Worm (Caenorhabditis elegans): ENCODE measurements around the gene top-2.
A peak's percentile ranks its signal among the peaks of the same experiment; 100 is the strongest.

Gene top-2

DNA sequence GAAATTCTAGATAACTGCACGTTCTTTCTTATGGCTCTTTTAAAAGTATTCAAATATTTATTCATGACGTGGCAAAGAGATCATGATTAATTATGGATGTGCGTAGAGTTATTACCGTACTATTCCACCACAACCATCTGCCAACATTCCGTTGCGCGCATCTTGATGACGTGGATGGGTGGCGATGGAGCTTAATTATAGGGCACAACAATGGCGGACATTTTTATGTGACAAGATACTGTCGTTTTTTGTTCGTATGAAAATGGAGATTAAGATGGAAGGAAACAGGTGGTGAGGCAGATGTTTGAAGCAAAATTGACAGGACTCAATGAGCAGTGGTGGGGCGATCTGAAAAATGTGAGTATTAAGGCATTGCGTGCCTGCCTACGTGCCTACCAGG lies 12.8 kb downstream of the top-2 start:
- no peak for TF ChIP-seq Y5F2A.4 (GFP tag; optimal IDR thresholded peaks at IDR 0.05)
- no peak for TF ChIP-seq madf-5 (GFP tag; IDR thresholded peaks at IDR 0.05)
- TF ChIP-seq daf-12 (tag; optimal IDR thresholded peaks at IDR 0.05): no peak
- no peak for TF ChIP-seq snpc-1.2 (GFP tag; IDR thresholded peaks at IDR 0.05)
- no peak for TF ChIP-seq attf-4 (tag; optimal IDR thresholded peaks at IDR 0.05)
- peak in 1 of 2 experiments; percentile 14 for TF ChIP-seq unc-62 (GFP tag; optimal IDR thresholded peaks at IDR 0.05 in 1 of 2)
- no peak for TF ChIP-seq unc-62 (tag; optimal IDR thresholded peaks at IDR 0.05)
- TF ChIP-seq zfp-2 (tag; optimal IDR thresholded peaks at IDR 0.05): no peak

DNA sequence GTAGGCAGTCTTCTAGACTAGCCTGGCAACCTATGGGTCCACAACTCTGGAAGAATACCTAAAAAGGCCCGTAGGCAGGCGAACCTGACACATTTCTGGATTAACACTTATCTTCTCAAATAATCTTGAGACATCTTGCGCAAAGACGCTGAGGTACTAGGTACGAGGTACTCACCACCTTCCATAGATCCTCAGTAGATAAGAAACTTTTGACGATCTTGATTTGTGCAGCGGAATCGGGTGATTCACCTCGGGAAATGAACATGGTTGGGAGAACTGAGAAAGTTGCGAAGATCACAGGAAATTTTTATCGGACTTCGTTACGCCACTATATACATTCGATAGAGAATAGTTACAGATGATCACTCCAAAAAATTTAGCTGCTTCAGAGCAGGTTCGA lies 13.2 kb downstream of the top-2 start:
- TF ChIP-seq vab-7 (GFP tag; IDR thresholded peaks at IDR 0.05): no peak

DNA sequence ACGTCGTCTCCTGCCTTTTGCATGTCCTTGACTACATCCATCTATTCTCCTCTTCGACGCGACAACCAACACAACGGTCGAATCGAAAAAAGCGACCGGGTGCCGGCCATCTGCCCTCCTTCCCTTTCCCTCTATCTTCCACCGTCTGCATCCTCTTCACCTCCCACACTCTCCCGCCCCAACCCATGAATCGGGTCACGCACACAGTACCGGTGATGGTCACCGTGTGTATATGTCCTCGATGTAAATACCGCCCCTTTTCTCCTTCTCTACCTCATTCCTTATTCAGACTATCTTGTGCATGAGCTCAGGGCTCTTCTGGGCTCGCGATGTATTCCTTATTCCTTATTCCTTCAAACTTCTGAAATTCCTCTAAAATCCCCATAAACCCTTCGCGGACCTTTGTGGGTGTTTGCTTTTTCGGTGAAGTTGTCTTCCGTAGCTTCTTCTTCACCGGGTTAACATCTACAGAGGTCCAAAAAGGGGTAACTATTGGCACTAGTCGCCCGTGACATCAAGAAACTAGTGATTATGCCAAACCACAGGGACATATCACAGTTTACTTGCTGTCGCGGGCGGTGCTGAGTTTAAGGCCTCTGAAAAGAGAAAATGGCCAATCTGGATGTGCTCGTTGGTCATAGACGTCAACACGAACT lies 14.6 kb downstream of the top-2 start:
- peak; percentile 71 for TF ChIP-seq mxl-3 (GFP tag; optimal IDR thresholded peaks at IDR 0.05)
- no peak for TF ChIP-seq mdt-29 (GFP tag; IDR thresholded peaks at IDR 0.05)
- TF ChIP-seq hlh-30 (tag; optimal IDR thresholded peaks at IDR 0.05; ENCODE audit: insufficient read depth): peak; percentile 72
- TF ChIP-seq mep-1 (tag; optimal IDR thresholded peaks at IDR 0.05): peak; percentile 52
- TF ChIP-seq F10B5.3 (tag; optimal IDR thresholded peaks at IDR 0.05): peak; percentile 28
- TF ChIP-seq zag-1 (tag; optimal IDR thresholded peaks at IDR 0.05): no peak
- peak; percentile 39 for TF ChIP-seq nhr-28 (tag; optimal IDR thresholded peaks at IDR 0.05)
- TF ChIP-seq hlh-11 (tag; optimal IDR thresholded peaks at IDR 0.05): peak; percentile 3
- TF ChIP-seq ceh-62 (tag; optimal IDR thresholded peaks at IDR 0.05): no peak
- 0 out of 2 replicates have a peak, but pooled peaks have one; percentile 37 for TF ChIP-seq set-16 (GFP tag; IDR thresholded peaks at IDR 0.05)
- no peak for TF ChIP-seq aly-2 (tag; optimal IDR thresholded peaks at IDR 0.05)
- TF ChIP-seq ctbp-1 (GFP tag; IDR thresholded peaks at IDR 0.05): no peak

DNA sequence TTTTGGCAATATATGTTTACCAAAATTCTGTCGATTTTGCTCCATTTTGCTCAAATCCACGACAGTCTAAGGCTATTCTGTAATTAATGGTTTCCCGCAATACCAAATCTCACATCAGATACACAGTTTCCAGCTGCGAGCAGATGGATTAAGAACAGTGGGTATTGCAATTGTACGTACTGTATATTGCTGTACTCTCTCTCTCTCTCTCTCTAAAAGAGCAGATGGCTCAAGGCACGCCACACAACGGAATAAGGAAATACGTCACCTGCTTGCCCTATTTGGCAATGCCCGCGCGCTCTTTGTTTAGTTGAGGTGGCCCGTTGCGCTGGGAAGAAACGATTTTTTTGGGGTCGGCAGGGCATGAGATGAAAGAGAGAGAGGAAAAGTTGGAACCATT lies 15.6 kb downstream of the top-2 start:
- TF ChIP-seq nhr-76 (tag; optimal IDR thresholded peaks at IDR 0.05): no peak
- no peak for TF ChIP-seq dpl-1 (GFP tag; optimal IDR thresholded peaks at IDR 0.05)
- TF ChIP-seq zfp-2 (tag; optimal IDR thresholded peaks at IDR 0.05): no peak
- TF ChIP-seq tra-1 (GFP tag; IDR thresholded peaks at IDR 0.05): no peak
- no peak for TF ChIP-seq F49E8.2 (tag; optimal IDR thresholded peaks at IDR 0.05; ENCODE audit: borderline replicate concordance)

DNA sequence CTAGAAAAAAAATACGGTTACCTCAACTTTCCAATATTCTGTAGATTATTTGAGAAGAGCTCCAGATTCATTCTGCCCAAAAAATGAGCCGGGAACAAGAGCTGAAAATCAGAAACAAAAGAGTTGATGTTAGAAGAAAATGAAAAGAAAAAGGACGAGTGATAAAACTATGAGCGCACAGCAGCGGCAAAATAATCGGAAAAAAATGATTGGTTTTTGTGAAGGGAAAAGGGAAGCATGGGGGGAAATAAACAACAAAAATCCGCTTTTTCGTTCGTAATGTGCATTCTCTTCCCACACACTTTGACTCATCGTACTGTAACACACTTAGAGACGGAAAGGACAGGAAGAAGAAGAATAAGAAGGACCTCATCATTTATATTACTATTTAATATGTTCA lies 18.4 kb downstream of the top-2 start, which contains the start of gene ZK930.2:
Gene ZK930.2, minus strand, starts transcription at position 101 of the 400 bp plus-strand sequence.
- TF ChIP-seq T20F7.1 (GFP tag; optimal IDR thresholded peaks at IDR 0.05): no peak
- TF ChIP-seq arid-1 (GFP tag; conservative IDR thresholded peaks at IDR 0.05): no peak
- TF ChIP-seq mep-1 (tag; optimal IDR thresholded peaks at IDR 0.05): no peak
- TF ChIP-seq unc-130 (GFP tag; optimal IDR thresholded peaks at IDR 0.05): no peak
- TF ChIP-seq dve-1 (tag; optimal IDR thresholded peaks at IDR 0.05; ENCODE audit: insufficient read depth): no peak
- no peak for TF ChIP-seq ces-1 (GFP tag; optimal IDR thresholded peaks at IDR 0.05)
- no peak for TF ChIP-seq ceh-32 (tag; optimal IDR thresholded peaks at IDR 0.05; ENCODE audit: poor library complexity)
- TF ChIP-seq unc-39 (tag; optimal IDR thresholded peaks at IDR 0.05): no peak
- no peak for TF ChIP-seq lin-29 (GFP tag; IDR thresholded peaks at IDR 0.05)
- no peak for TF ChIP-seq spr-1 (tag; optimal IDR thresholded peaks at IDR 0.05)
- no peak for TF ChIP-seq attf-4 (tag; optimal IDR thresholded peaks at IDR 0.05)
- no peak for TF ChIP-seq nhr-11 (tag; optimal IDR thresholded peaks at IDR 0.05)
- no peak for TF ChIP-seq Y48G9A.11 (GFP tag; IDR thresholded peaks at IDR 0.05)
- TF ChIP-seq rbr-2 (tag; optimal IDR thresholded peaks at IDR 0.05): no peak

Data from whole organism, L4 larva.